Fruit fly (Drosophila melanogaster): ENCODE data around the gene CG11885.

The CG11885 gene

dm6 chr2L:412931-413330 is 8.3 kb downstream of the CG11885 start (continued):
- TF ChIP-seq CG12104 (GFP tag; optimal IDR thresholded peaks at IDR 0.05), result no peak
- TF ChIP-seq bbx (GFP tag; IDR thresholded peaks at IDR 0.05; ENCODE audit: partially characterized antibody), result no peak
- peak; percentile 38 for TF ChIP-seq Fer3 (tag; optimal IDR thresholded peaks at IDR 0.05)
- TF ChIP-seq Bteb2 (GFP tag; optimal IDR thresholded peaks at IDR 0.05), result no peak
- TF ChIP-seq tap (tag; optimal IDR thresholded peaks at IDR 0.05), result no peak
- no peak for TF ChIP-seq unpg (GFP tag; optimal IDR thresholded peaks at IDR 0.05)
- TF ChIP-seq Kr (GFP tag; optimal IDR thresholded peaks at IDR 0.05), result no peak
- no peak for TF ChIP-seq CG10209 (GFP tag; optimal IDR thresholded peaks at IDR 0.05)
- no peak for TF ChIP-seq rib (GFP tag; IDR thresholded peaks at IDR 0.05)
- TF ChIP-seq CG7987 (GFP tag; optimal IDR thresholded peaks at IDR 0.05), result no peak
- TF ChIP-seq CG12071 (GFP tag; optimal IDR thresholded peaks at IDR 0.05), result no peak
- no peak for TF ChIP-seq disco-r (GFP tag; optimal IDR thresholded peaks at IDR 0.05)
- no peak for TF ChIP-seq CG9932 (GFP tag; IDR thresholded peaks at IDR 0.05)
- TF ChIP-seq slbo (GFP tag; IDR thresholded peaks at IDR 0.05), result peak; percentile 8; the same call in 1 of the 2 replicates
- no peak for TF ChIP-seq bigmax (GFP tag; optimal IDR thresholded peaks at IDR 0.05)
- TF ChIP-seq E2f1 (GFP tag; IDR thresholded peaks at IDR 0.05), result no peak
- TF ChIP-seq dimm (GFP tag; IDR thresholded peaks at IDR 0.05), result no peak
- TF ChIP-seq kni (GFP tag; optimal IDR thresholded peaks at IDR 0.05), result no peak
- TF ChIP-seq nom (GFP tag; optimal IDR thresholded peaks at IDR 0.05), result no peak
- TF ChIP-seq tup (GFP tag; optimal IDR thresholded peaks at IDR 0.05), result peak; percentile 11
- peak; percentile 48; the same call in 1 of the 2 replicates for TF ChIP-seq Drgx (GFP tag; IDR thresholded peaks at IDR 0.05)
- TF ChIP-seq Adf1 (GFP tag; IDR thresholded peaks at IDR 0.05), result no peak; the same call in 1 of the 2 replicates
- TF ChIP-seq Atf-2 (GFP tag; optimal IDR thresholded peaks at IDR 0.05), result no peak
- no peak for TF ChIP-seq CG4360 (GFP tag; IDR thresholded peaks at IDR 0.05)
- TF ChIP-seq CG17568 (GFP tag; optimal IDR thresholded peaks at IDR 0.05), result no peak
- peak; percentile 5 for TF ChIP-seq CG34376 (GFP tag; optimal IDR thresholded peaks at IDR 0.05)
- no peak for TF ChIP-seq hb (GFP tag; IDR thresholded peaks at IDR 0.05; ENCODE audit: partially characterized antibody)
- peak; percentile 20 for TF ChIP-seq CG9817 (tag; optimal IDR thresholded peaks at IDR 0.05)
- TF ChIP-seq CG7372 (GFP tag; IDR thresholded peaks at IDR 0.05), result no peak
- no peak for TF ChIP-seq CG30020 (tag; optimal IDR thresholded peaks at IDR 0.05)
- peak; percentile 10; the same call in 1 of the 2 replicates for TF ChIP-seq Xrp1 (GFP tag; IDR thresholded peaks at IDR 0.05)
- TF ChIP-seq Sox102F (GFP tag; optimal IDR thresholded peaks at IDR 0.05), result no peak
- TF ChIP-seq CG17912 (GFP tag; optimal IDR thresholded peaks at IDR 0.05), result no peak
- peak; percentile 13 for TF ChIP-seq CG2712 (tag; optimal IDR thresholded peaks at IDR 0.05)
- TF ChIP-seq Dref (GFP tag; IDR thresholded peaks at IDR 0.05), result no peak
- TF ChIP-seq CG1832 (GFP tag; optimal IDR thresholded peaks at IDR 0.05), result no peak
- no peak for TF ChIP-seq h (optimal IDR thresholded peaks at IDR 0.05)
- no peak for TF ChIP-seq Hmx (GFP tag; optimal IDR thresholded peaks at IDR 0.05)
- 0 out of 3 replicates have a peak, but pooled peaks have one; percentile 21 for TF ChIP-seq CG11695 (GFP tag; IDR thresholded peaks at IDR 0.05)
- no peak for TF ChIP-seq CG3847 (GFP tag; IDR thresholded peaks at IDR 0.05)
- no peak for TF ChIP-seq CG10267 (tag; optimal IDR thresholded peaks at IDR 0.05)
- 0 out of 2 replicates have a peak, but pooled peaks have one; percentile 5 for TF ChIP-seq HLH3B (GFP tag; IDR thresholded peaks at IDR 0.05)
- no peak for TF ChIP-seq Hr39 (optimal IDR thresholded peaks at IDR 0.05)
- TF ChIP-seq kah (GFP tag; optimal IDR thresholded peaks at IDR 0.05), result no peak
- TF ChIP-seq CG4328 (GFP tag; optimal IDR thresholded peaks at IDR 0.05), result no peak
- TF ChIP-seq CG11456 (GFP tag; IDR thresholded peaks at IDR 0.05), result no peak
- no peak for TF ChIP-seq Abd-B (GFP tag; optimal IDR thresholded peaks at IDR 0.05)
- TF ChIP-seq Doc2 (GFP tag; IDR thresholded peaks at IDR 0.05), result no peak
- no peak for TF ChIP-seq bcd (GFP tag; optimal IDR thresholded peaks at IDR 0.05)
- TF ChIP-seq ato (GFP tag; IDR thresholded peaks at IDR 0.05; ENCODE audit: partially characterized antibody), result no peak
- no peak for TF ChIP-seq CG7928 (GFP tag; optimal IDR thresholded peaks at IDR 0.05)

All from whole organism, embryonic.